Worm (Caenorhabditis elegans): ENCODE results near the gene twk-4.
A peak's percentile ranks its signal among the peaks of the same experiment; 100 is the strongest.

DNA sequence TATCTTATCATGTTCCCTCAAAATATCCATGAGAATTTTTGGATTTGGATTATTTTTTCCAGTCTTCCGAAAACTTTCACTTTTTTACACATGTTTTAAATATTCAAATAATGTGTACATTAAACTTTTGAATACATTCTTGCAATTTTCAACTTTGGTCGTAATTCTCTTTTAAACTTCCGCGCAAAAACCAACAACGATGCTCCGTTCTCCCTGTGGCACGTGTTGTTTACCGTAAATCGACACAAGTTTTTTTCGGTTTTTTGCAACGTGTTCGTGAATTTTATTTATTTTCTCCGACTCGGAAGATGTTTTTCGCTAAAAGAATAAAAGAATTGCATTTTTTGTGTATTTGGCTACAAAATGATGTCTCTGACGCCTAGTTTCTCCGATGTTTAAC lies 48.7 kb upstream of the twk-4 start:
- TF ChIP-seq hlh-30 (tag; optimal IDR thresholded peaks at IDR 0.05; ENCODE audit: insufficient read depth) (peak; percentile 46), F44E2.7 (GFP tag; IDR thresholded peaks at IDR 0.05) (no peak), attf-4 (tag; optimal IDR thresholded peaks at IDR 0.05) (no peak), ceh-32 (tag; optimal IDR thresholded peaks at IDR 0.05; ENCODE audit: poor library complexity) (no peak), zag-1 (tag; optimal IDR thresholded peaks at IDR 0.05) (no peak)
